In the genomic region with DNA sequence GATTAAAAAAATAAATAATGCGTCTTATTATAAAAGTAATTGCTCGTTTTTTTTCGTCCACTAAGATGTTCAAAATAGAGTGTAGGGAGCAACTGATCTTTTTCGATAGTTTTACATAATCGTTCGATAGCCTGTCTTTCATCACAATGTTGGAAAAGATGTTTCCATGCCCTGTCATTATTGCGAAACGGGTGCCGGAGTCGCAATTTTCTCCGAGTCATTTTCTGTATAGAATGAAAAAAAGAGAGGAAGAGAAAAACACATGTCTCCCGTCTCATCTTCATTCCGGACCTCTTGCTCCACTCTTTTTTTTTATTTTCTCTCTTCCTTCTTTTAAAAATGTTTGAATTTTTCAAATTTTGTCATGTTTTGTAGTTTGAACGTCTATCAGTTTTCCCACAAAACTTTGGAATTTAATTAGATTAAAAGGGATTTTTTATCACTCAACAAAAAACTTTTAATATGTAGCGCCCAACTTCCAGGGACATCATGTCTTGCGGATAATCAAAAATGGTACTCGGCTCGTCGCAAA, we compare ENCODE assay signal across 5 worm cellular contexts.
TF ChIP-seq lines count a peak whose summit lies in the region.

A gene (plus strand): TSS at position 482 of the 532 bp plus-strand sequence.

TF ChIP-seq in whole organism, L1 larva, 84 proteins besides CTCF, POLR2A, EP300 and RAD21 (continues in another document):
- TF ChIP-seq nhr-90 (tag; optimal IDR thresholded peaks at IDR 0.05; lab: Kevin White, UChicago; ENCODE audit: poor library complexity) (no peak), lin-15B (tag; optimal IDR thresholded peaks at IDR 0.05; lab: Kevin White, UChicago) (no peak), mab-9 (GFP tag; IDR thresholded peaks at IDR 0.05; lab: Robert Waterston, UW) (no peak), rnt-1 (tag; optimal IDR thresholded peaks at IDR 0.05; lab: Kevin White, UChicago) (peak; percentile 43), nhr-84 (tag; optimal IDR thresholded peaks at IDR 0.05; lab: Kevin White, UChicago) (no peak), hlh-17 (GFP tag; optimal IDR thresholded peaks at IDR 0.05; lab: Kevin White, UChicago; ENCODE audit: borderline replicate concordance) (no peak), mdl-1 (tag; optimal IDR thresholded peaks at IDR 0.05; lab: Kevin White, UChicago) (no peak), nhr-77 (tag; optimal IDR thresholded peaks at IDR 0.05; lab: Kevin White, UChicago) (no peak), nhr-237 (tag; optimal IDR thresholded peaks at IDR 0.05; lab: Kevin White, UChicago) (no peak), unc-86 (tag; optimal IDR thresholded peaks at IDR 0.05; lab: Kevin White, UChicago) (no peak), ceh-8 (GFP tag; optimal IDR thresholded peaks at IDR 0.05; lab: Kevin White, UChicago) (no peak), ceh-88 (GFP tag; IDR thresholded peaks at IDR 0.05; lab: Robert Waterston, UW) (no peak), dsc-1 (tag; optimal IDR thresholded peaks at IDR 0.05; lab: Kevin White, UChicago) (peak; percentile 41), isw-1 (GFP tag; IDR thresholded peaks at IDR 0.05; lab: Robert Waterston, UW) (no peak), nhr-71 (tag; optimal IDR thresholded peaks at IDR 0.05; lab: Kevin White, UChicago) (peak; percentile 2), lin-14 (GFP tag; optimal IDR thresholded peaks at IDR 0.05; lab: Kevin White, UChicago) (peak; percentile 50), lin-35 (GFP tag; optimal IDR thresholded peaks at IDR 0.05; lab: Kevin White, UChicago) (no peak)

TF ChIP-seq in whole organism, L2 larva, 48 proteins besides CTCF, POLR2A, EP300 and RAD21:
- TF ChIP-seq unc-39 (tag; optimal IDR thresholded peaks at IDR 0.05; lab: Kevin White, UChicago): no peak
- TF ChIP-seq unc-55 (GFP tag; optimal IDR thresholded peaks at IDR 0.05; lab: Kevin White, UChicago): peak; percentile 11
- TF ChIP-seq zag-1 (tag; optimal IDR thresholded peaks at IDR 0.05; lab: Kevin White, UChicago): no peak
- no peak for TF ChIP-seq nhr-21 (tag; optimal IDR thresholded peaks at IDR 0.05; lab: Kevin White, UChicago)
- no peak for TF ChIP-seq mab-5 (tag; optimal IDR thresholded peaks at IDR 0.05; lab: Kevin White, UChicago)
- TF ChIP-seq nhr-11 (tag; optimal IDR thresholded peaks at IDR 0.05; lab: Kevin White, UChicago): no peak
- TF ChIP-seq elt-3 (tag; optimal IDR thresholded peaks at IDR 0.05; lab: Kevin White, UChicago): no peak
- TF ChIP-seq lsy-2 (tag; optimal IDR thresholded peaks at IDR 0.05; lab: Kevin White, UChicago): no peak
- no peak for TF ChIP-seq ZK546.5 (tag; optimal IDR thresholded peaks at IDR 0.05; lab: Kevin White, UChicago)
- no peak for TF ChIP-seq blmp-1 (tag; optimal IDR thresholded peaks at IDR 0.05; lab: Kevin White, UChicago; ENCODE audit: insufficient read depth)
- TF ChIP-seq ceh-82 (tag; optimal IDR thresholded peaks at IDR 0.05; lab: Kevin White, UChicago): no peak
- TF ChIP-seq C34F6.9 (tag; optimal IDR thresholded peaks at IDR 0.05; lab: Kevin White, UChicago): peak; percentile 22
- no peak for TF ChIP-seq crh-2 (tag; optimal IDR thresholded peaks at IDR 0.05; lab: Kevin White, UChicago)
- no peak for TF ChIP-seq sma-3 (GFP tag; optimal IDR thresholded peaks at IDR 0.05; lab: Kevin White, UChicago)
- no peak for TF ChIP-seq sem-4 (tag; optimal IDR thresholded peaks at IDR 0.05; lab: Kevin White, UChicago)
- no peak for TF ChIP-seq lin-39 (tag; optimal IDR thresholded peaks at IDR 0.05; lab: Kevin White, UChicago)
- TF ChIP-seq ztf-4 (tag; optimal IDR thresholded peaks at IDR 0.05; lab: Kevin White, UChicago): no peak
- no peak for TF ChIP-seq lin-11 (tag; optimal IDR thresholded peaks at IDR 0.05; lab: Kevin White, UChicago)
- peak; percentile 5 for TF ChIP-seq nhr-129 (tag; optimal IDR thresholded peaks at IDR 0.05; lab: Kevin White, UChicago)

TF ChIP-seq in whole organism, L3 larva, 47 proteins besides CTCF, POLR2A, EP300 and RAD21:
- no peak for TF ChIP-seq lsy-12 (tag; optimal IDR thresholded peaks at IDR 0.05; lab: Kevin White, UChicago)
- no peak for TF ChIP-seq ztf-11 (tag; optimal IDR thresholded peaks at IDR 0.05; lab: Kevin White, UChicago)
- no peak for TF ChIP-seq nhr-77 (tag; optimal IDR thresholded peaks at IDR 0.05; lab: Kevin White, UChicago)
- peak; percentile 31 for TF ChIP-seq nfya-1 (tag; optimal IDR thresholded peaks at IDR 0.05; lab: Kevin White, UChicago; ENCODE audit: insufficient read depth)
- TF ChIP-seq elt-1 (tag; optimal IDR thresholded peaks at IDR 0.05; lab: Kevin White, UChicago): no peak
- no peak for TF ChIP-seq fkh-10 (GFP tag; optimal IDR thresholded peaks at IDR 0.05; lab: Kevin White, UChicago)
- no peak for TF ChIP-seq daf-12 (tag; optimal IDR thresholded peaks at IDR 0.05; lab: Kevin White, UChicago)
- TF ChIP-seq lin-15B (tag; optimal IDR thresholded peaks at IDR 0.05; lab: Kevin White, UChicago): no peak
- peak; percentile 13 for TF ChIP-seq hmg-11 (tag; optimal IDR thresholded peaks at IDR 0.05; lab: Kevin White, UChicago)
- TF ChIP-seq egl-5 (tag; optimal IDR thresholded peaks at IDR 0.05; lab: Kevin White, UChicago): no peak
- no peak for TF ChIP-seq nhr-237 (tag; optimal IDR thresholded peaks at IDR 0.05; lab: Kevin White, UChicago)
- no peak for TF ChIP-seq ama-1 (optimal IDR thresholded peaks at IDR 0.05; lab: Kevin White, UChicago)
- TF ChIP-seq sea-2 (GFP tag; optimal IDR thresholded peaks at IDR 0.05; lab: Kevin White, UChicago): no peak
- TF ChIP-seq nhr-67 (tag; optimal IDR thresholded peaks at IDR 0.05; lab: Kevin White, UChicago): no peak
- no peak for TF ChIP-seq pha-4 (tag; optimal IDR thresholded peaks at IDR 0.05; lab: Kevin White, UChicago)
- no peak for TF ChIP-seq eor-1 (tag; optimal IDR thresholded peaks at IDR 0.05; lab: Kevin White, UChicago)
- no peak for TF ChIP-seq ceh-9 (tag; optimal IDR thresholded peaks at IDR 0.05; lab: Kevin White, UChicago)
- TF ChIP-seq ceh-16 (tag; optimal IDR thresholded peaks at IDR 0.05; lab: Kevin White, UChicago): no peak
- TF ChIP-seq lin-39 (tag; optimal IDR thresholded peaks at IDR 0.05; lab: Kevin White, UChicago): peak; percentile 32

TF ChIP-seq in whole organism, L4 larva, 104 proteins besides CTCF, POLR2A, EP300 and RAD21:
- TF ChIP-seq ceh-20 (GFP tag; IDR thresholded peaks at IDR 0.05; lab: Robert Waterston, UW) (no peak), F49E8.2 (tag; optimal IDR thresholded peaks at IDR 0.05; lab: Kevin White, UChicago; ENCODE audit: borderline replicate concordance) (no peak), unc-62 (GFP tag; optimal IDR thresholded peaks at IDR 0.05 in 1 of 2; lab: Kevin White, UChicago) (peak in 1 of 2 experiments; percentile 98), unc-62 (tag; optimal IDR thresholded peaks at IDR 0.05; lab: Kevin White, UChicago) (no peak), nhr-76 (tag; optimal IDR thresholded peaks at IDR 0.05; lab: Kevin White, UChicago) (no peak), aly-2 (tag; optimal IDR thresholded peaks at IDR 0.05; lab: Kevin White, UChicago) (no peak), spr-1 (tag; optimal IDR thresholded peaks at IDR 0.05; lab: Kevin White, UChicago) (no peak), pha-4 (GFP tag; IDR thresholded peaks at IDR 0.05; lab: Robert Waterston, UW) (no peak), pha-4 (tag; optimal IDR thresholded peaks at IDR 0.05; lab: Kevin White, UChicago) (no peak), aha-1 (tag; lab: Kevin White, UChicago) (peak; percentile 44), daf-12 (tag; optimal IDR thresholded peaks at IDR 0.05; lab: Kevin White, UChicago) (no peak), ztf-7 (tag; optimal IDR thresholded peaks at IDR 0.05; lab: Kevin White, UChicago) (no peak), sdz-12 (GFP tag; optimal IDR thresholded peaks at IDR 0.05; lab: Kevin White, UChicago) (no peak), Y105C5A.15 (GFP tag; IDR thresholded peaks at IDR 0.05; lab: Robert Waterston, UW) (no peak), daf-16 (GFP tag; optimal IDR thresholded peaks at IDR 0.05; lab: Kevin White, UChicago) (no peak), daf-16 (tag; optimal IDR thresholded peaks at IDR 0.05; lab: Kevin White, UChicago) (no peak), hlh-30 (tag; optimal IDR thresholded peaks at IDR 0.05; lab: Kevin White, UChicago; ENCODE audit: insufficient read depth) (peak; percentile 1)

TF ChIP-seq in whole organism, young adult, 124 proteins besides CTCF, POLR2A, EP300 and RAD21:
- no peak for TF ChIP-seq chd-7 (tag; optimal IDR thresholded peaks at IDR 0.05; lab: Kevin White, UChicago)
- TF ChIP-seq cebp-1 (GFP tag; IDR thresholded peaks at IDR 0.05; lab: Robert Waterston, UW): peak; percentile 38; the same call in 1 of the 2 replicates
- peak; percentile 89 for TF ChIP-seq cebp-1 (tag; optimal IDR thresholded peaks at IDR 0.05; lab: Kevin White, UChicago)
- TF ChIP-seq tbx-9 (tag; optimal IDR thresholded peaks at IDR 0.05; lab: Kevin White, UChicago; ENCODE audit: borderline replicate concordance): no peak
- no peak for TF ChIP-seq rec-8 (tag; optimal IDR thresholded peaks at IDR 0.05; lab: Kevin White, UChicago)
- no peak for TF ChIP-seq hlh-26 (GFP tag; conservative IDR thresholded peaks at IDR 0.05; lab: Robert Waterston, UW)
- TF ChIP-seq F23B12.7 (tag; optimal IDR thresholded peaks at IDR 0.05; lab: Kevin White, UChicago; ENCODE audit: insufficient read depth): no peak
